Fruit fly (Drosophila melanogaster) whole organism, embryonic: ENCODE measurements around the gene CG43255.

Experiments
- ATbp ChIP-seq: fragments of 200-800 bp; sonication (Bioruptor generic); optimal IDR thresholded peaks from 2 replicates; lab custom pipeline; 2017; ENCODE audit warnings: missing biosample characterization, mild to moderate bottlenecking, missing genetic modification characterization, missing genetic modification reagents
- Atf-2 ChIP-seq: fragments of 200-800 bp; sonication (Bioruptor generic); optimal IDR thresholded peaks from 2 replicates; lab custom pipeline; 2016; ENCODE audit warnings: missing biosample characterization, missing genetic modification characterization
- B-H2 ChIP-seq: fragments of 200-800 bp; sonication (Bioruptor generic); optimal IDR thresholded peaks from 2 replicates; lab custom pipeline; 2018; ENCODE audit warnings: missing biosample characterization, mild to moderate bottlenecking, missing genetic modification characterization
- Bdp1 ChIP-seq: fragments of 200-800 bp; sonication (Bioruptor generic); optimal IDR thresholded peaks from 3 replicates; lab custom pipeline; 2016; ENCODE audit warnings: missing biosample characterization, missing genetic modification characterization
- CG10209 ChIP-seq: fragments of 200-800 bp; sonication (Bioruptor generic); optimal IDR thresholded peaks from 3 replicates; lab custom pipeline; 2017; ENCODE audit warnings: missing biosample characterization, mild to moderate bottlenecking, missing genetic modification characterization, missing genetic modification reagents
- CG10565 ChIP-seq: fragments of 200-800 bp; sonication (Bioruptor generic); optimal IDR thresholded peaks from 3 replicates; lab custom pipeline; 2016; ENCODE audit warnings: missing biosample characterization, mild to moderate bottlenecking, missing genetic modification characterization
- CG11504 ChIP-seq: fragments of 200-800 bp; sonication (Bioruptor generic); optimal IDR thresholded peaks from 3 replicates; lab custom pipeline; 2019; ENCODE audit warnings: missing biosample characterization, mild to moderate bottlenecking, missing genetic modification characterization, moderate library complexity
- CG12391 ChIP-seq: fragments of 200-800 bp; sonication (Bioruptor generic); optimal IDR thresholded peaks from 3 replicates; lab custom pipeline; 2018; ENCODE audit warnings: missing biosample characterization, mild to moderate bottlenecking, missing genetic modification characterization, moderate library complexity
- CG13624 ChIP-seq: fragments of 200-800 bp; sonication (Bioruptor generic); optimal IDR thresholded peaks from 2 replicates; lab custom pipeline; 2016; ENCODE audit warnings: missing biosample characterization, missing genetic modification characterization
- CG14860 ChIP-seq: fragments of 200-800 bp; sonication (Bioruptor generic); IDR thresholded peaks from 3 replicates; pipeline ENCODE4 v1.3.6; 2022; ENCODE audit warnings: missing biosample characterization, missing genetic modification characterization; ENCODE audit not compliant: partially characterized antibody
- CG15011 ChIP-seq: fragments of 200-800 bp; sonication (Bioruptor generic); optimal IDR thresholded peaks from 3 replicates; lab custom pipeline; 2018; ENCODE audit warnings: missing biosample characterization, mild to moderate bottlenecking, missing genetic modification characterization
- CG17829 ChIP-seq: fragments of 200-800 bp; optimal IDR thresholded peaks from 2 replicates; lab custom pipeline; 2019; ENCODE audit warnings: missing biosample characterization, mild to moderate bottlenecking, missing genetic modification characterization, moderate library complexity
- CG1832 ChIP-seq: fragments of 200-800 bp; sonication (Bioruptor generic); optimal IDR thresholded peaks from 2 replicates; lab custom pipeline; 2017; ENCODE audit warnings: missing biosample characterization, mild to moderate bottlenecking, missing genetic modification characterization, inconsistent platforms
- CG2202 ChIP-seq: fragments of 200-800 bp; sonication (Bioruptor generic); optimal IDR thresholded peaks from 2 replicates; lab custom pipeline; 2018; ENCODE audit warnings: missing biosample characterization, mild to moderate bottlenecking, missing genetic modification characterization
- CG3065 ChIP-seq: fragments of 200-800 bp; sonication (Bioruptor generic); optimal IDR thresholded peaks from 2 replicates; lab custom pipeline; 2016; ENCODE audit warnings: missing biosample characterization, missing genetic modification characterization
- CG32772 ChIP-seq: fragments of 200-800 bp; sonication (Bioruptor generic); IDR thresholded peaks from 2 replicates; pipeline ENCODE4 v1.3.6; 2022; ENCODE audit warnings: missing biosample characterization, missing genetic modification characterization
- CG4404 ChIP-seq: fragments of 200-800 bp; sonication (Bioruptor generic); IDR thresholded peaks from 2 replicates; pipeline ENCODE4 v1.3.6; 2022; ENCODE audit warnings: missing biosample characterization, missing genetic modification characterization
- CG4424 ChIP-seq: fragments of 200-800 bp; sonication (Bioruptor generic); optimal IDR thresholded peaks from 3 replicates; lab custom pipeline; 2016; ENCODE audit warnings: missing biosample characterization, missing genetic modification characterization
- CG7928 ChIP-seq: fragments of 200-800 bp; sonication (Bioruptor generic); optimal IDR thresholded peaks from 2 replicates; lab custom pipeline; 2017; ENCODE audit warnings: missing biosample characterization, mild to moderate bottlenecking, missing genetic modification characterization
- CG9876 ChIP-seq: fragments of 200-800 bp; sonication (Bioruptor generic); optimal IDR thresholded peaks from 2 replicates; lab custom pipeline; 2016; ENCODE audit warnings: missing biosample characterization, missing genetic modification characterization
- Dek ChIP-seq: fragments of 200-800 bp; sonication (Bioruptor generic); optimal IDR thresholded peaks from 3 replicates; lab custom pipeline; 2019; ENCODE audit warnings: missing biosample characterization, mild to moderate bottlenecking, missing genetic modification characterization, moderate library complexity
- Hr78 ChIP-seq, 2 experiments: fragments of 200-800 bp in 1 of 2; fragments of >200 bp in 1 of 2; sonication (Bioruptor generic) in 1 of 2; optimal IDR thresholded peaks; 2 replicates each; lab custom pipeline; 2017 to 2019; ENCODE audit warnings: missing biosample characterization in 2 of 2, missing genetic modification characterization in 2 of 2, mild to moderate bottlenecking in 1 of 2, moderate library complexity in 1 of 2
- Nf-YB ChIP-seq: fragments of 200-800 bp; sonication (Bioruptor generic); optimal IDR thresholded peaks from 3 replicates; lab custom pipeline; 2019; ENCODE audit warnings: missing biosample characterization, mild to moderate bottlenecking, missing genetic modification characterization, moderate library complexity
- NfI ChIP-seq: fragments of 200-800 bp; sonication (Bioruptor generic); optimal IDR thresholded peaks from 3 replicates; lab custom pipeline; 2018; ENCODE audit warnings: missing biosample characterization, mild to moderate bottlenecking, missing genetic modification characterization, moderate library complexity
- Opbp ChIP-seq: fragments of 200-800 bp; sonication (Bioruptor generic); IDR thresholded peaks from 3 replicates; pipeline ENCODE4 v1.3.6; 2022; ENCODE audit warnings: missing biosample characterization, missing genetic modification characterization; ENCODE audit not compliant: partially characterized antibody
- Optix ChIP-seq: fragments of 200-800 bp; sonication (Bioruptor generic); IDR thresholded peaks from 3 replicates; pipeline ENCODE4 v1.3.6; 2022; ENCODE audit warnings: missing biosample characterization, missing genetic modification characterization
- Scr ChIP-seq: fragments of 200-800 bp; sonication (Bioruptor generic); IDR thresholded peaks from 2 replicates; pipeline ENCODE4 v1.3.6; 2022; ENCODE audit warnings: missing biosample characterization, missing genetic modification characterization; ENCODE audit not compliant: partially characterized antibody
- Side ChIP-seq: fragments of 200-800 bp; sonication (Bioruptor generic); optimal IDR thresholded peaks from 2 replicates; lab custom pipeline; 2016; ENCODE audit warnings: missing biosample characterization, missing genetic modification characterization
- Sox102F ChIP-seq: fragments of 200-800 bp; sonication (Bioruptor generic); optimal IDR thresholded peaks from 2 replicates; lab custom pipeline; 2018; ENCODE audit warnings: missing biosample characterization, mild to moderate bottlenecking, missing genetic modification characterization, moderate library complexity
- Ssrp ChIP-seq: fragments of 200-800 bp; sonication (Bioruptor generic); optimal IDR thresholded peaks from 2 replicates; lab custom pipeline; 2018; ENCODE audit warnings: missing biosample characterization, mild to moderate bottlenecking, missing genetic modification characterization, moderate library complexity
- ap ChIP-seq: fragments of 200-800 bp; sonication (Bioruptor generic); IDR thresholded peaks from 2 replicates; pipeline ENCODE4 v1.3.6; 2022; ENCODE audit warnings: missing biosample characterization, missing genetic modification characterization
- bcd ChIP-seq: fragments of 200-800 bp; sonication (Bioruptor generic); optimal IDR thresholded peaks from 2 replicates; lab custom pipeline; 2017; ENCODE audit warnings: missing biosample characterization, mild to moderate bottlenecking, missing genetic modification characterization
- emc ChIP-seq: fragments of 200-800 bp; sonication (Bioruptor generic); optimal IDR thresholded peaks from 2 replicates; lab custom pipeline; 2016; ENCODE audit warnings: missing biosample characterization, missing genetic modification characterization
- exex ChIP-seq: fragments of 200-800 bp; sonication (Bioruptor generic); optimal IDR thresholded peaks from 4 replicates; lab custom pipeline; 2018; ENCODE audit warnings: missing biosample characterization, mild to moderate bottlenecking, missing genetic modification characterization, moderate library complexity
- eyg ChIP-seq: fragments of 200-800 bp; sonication (Bioruptor generic); optimal IDR thresholded peaks from 3 replicates; lab custom pipeline; 2016; ENCODE audit warnings: missing biosample characterization, missing genetic modification characterization
- gcm2 ChIP-seq: fragments of 200-800 bp; sonication (Bioruptor generic); optimal IDR thresholded peaks from 2 replicates; lab custom pipeline; 2016; ENCODE audit warnings: missing biosample characterization, missing genetic modification characterization
- ham ChIP-seq: fragments of 200-800 bp; sonication (Bioruptor generic); IDR thresholded peaks from 2 replicates; pipeline ENCODE4 v1.3.6; 2022; ENCODE audit warnings: missing biosample characterization, missing genetic modification characterization
- inv ChIP-seq: fragments of 200-800 bp; sonication (Bioruptor generic); IDR thresholded peaks from 2 replicates; pipeline ENCODE4 v1.3.6; 2022; ENCODE audit warnings: missing biosample characterization, missing genetic modification characterization; ENCODE audit not compliant: partially characterized antibody
- lov ChIP-seq, 2 experiments: fragments of 200-800 bp in 1 of 2; fragments of >200 bp in 1 of 2; sonication (Bioruptor generic) in 1 of 2; IDR thresholded peaks in 1 of 2; optimal IDR thresholded peaks in 1 of 2; 2 replicates in 1 of 2; 3 replicates in 1 of 2; pipeline versions ENCODE4 v1.3.6 to Lab custom; 2017 to 2022; ENCODE audit warnings: missing biosample characterization in 1 of 2, missing genetic modification characterization in 1 of 2
- nerfin-1 ChIP-seq: fragments of 200-800 bp; sonication (Bioruptor generic); optimal IDR thresholded peaks from 3 replicates; lab custom pipeline; 2019; ENCODE audit warnings: missing biosample characterization, mild to moderate bottlenecking, missing genetic modification characterization, moderate library complexity
- nerfin-2 ChIP-seq: fragments of 200-800 bp; sonication (Bioruptor generic); IDR thresholded peaks from 2 replicates; pipeline ENCODE4 v1.3.6; 2022; ENCODE audit warnings: missing biosample characterization, missing genetic modification characterization; ENCODE audit not compliant: partially characterized antibody
- ranshi ChIP-seq: fragments of 200-800 bp; sonication (Bioruptor generic); IDR thresholded peaks from 2 replicates; pipeline ENCODE4 v1.3.6; 2022; ENCODE audit warnings: missing biosample characterization, missing genetic modification characterization
- sd ChIP-seq: fragments of 200-800 bp; sonication (Bioruptor generic); optimal IDR thresholded peaks from 3 replicates; lab custom pipeline; 2018; ENCODE audit warnings: missing biosample characterization, mild to moderate bottlenecking, missing genetic modification characterization, moderate library complexity
- seq ChIP-seq: fragments of 200-800 bp; sonication (Bioruptor generic); IDR thresholded peaks from 2 replicates; pipeline ENCODE4 v1.3.6; 2022; ENCODE audit warnings: missing biosample characterization, missing genetic modification characterization
- sima ChIP-seq: fragments of 200-800 bp; sonication (Bioruptor generic); optimal IDR thresholded peaks from 2 replicates; lab custom pipeline; 2016; ENCODE audit warnings: missing biosample characterization, missing genetic modification characterization
- slou ChIP-seq: fragments of 200-800 bp; sonication (Bioruptor generic); optimal IDR thresholded peaks from 3 replicates; lab custom pipeline; 2016; ENCODE audit warnings: missing biosample characterization, missing genetic modification characterization
- so ChIP-seq: fragments of 200-800 bp; sonication (Bioruptor generic); IDR thresholded peaks from 3 replicates; pipeline ENCODE4 v1.3.6; 2022; ENCODE audit warnings: missing biosample characterization, missing genetic modification characterization
- unc-4 ChIP-seq: fragments of 200-800 bp; sonication (Bioruptor generic); IDR thresholded peaks from 2 replicates; pipeline ENCODE4 v1.3.6; 2022; ENCODE audit warnings: missing biosample characterization, missing genetic modification characterization; ENCODE audit not compliant: partially characterized antibody
- vvl ChIP-seq: fragments of 200-800 bp; sonication (Bioruptor generic); IDR thresholded peaks from 2 replicates; pipeline ENCODE4 v1.3.6; 2022; ENCODE audit warnings: missing biosample characterization, missing genetic modification characterization

The CG43255 gene

dm6 chrX:8900094-8900493, 23.7 kb upstream of the CG43255 start, which contains the start of gene Uros1 (continued):
- peak; percentile 63; the same call in 1 of the 2 replicates for TF ChIP-seq CG32772 (GFP tag; lab: Robert Waterston, UW)
- peak; percentile 1 for TF ChIP-seq Bdp1 (GFP tag; lab: Kevin White, UChicago)
- TF ChIP-seq nerfin-2 (GFP tag; lab: Robert Waterston, UW): no peak
- peak; percentile 12 for TF ChIP-seq nerfin-1 (tag; lab: Kevin White, UChicago)
- no peak for TF ChIP-seq sd
- TF ChIP-seq lov (optimal IDR thresholded peaks at IDR 0.05; lab: Kevin White, UChicago): no peak
- TF ChIP-seq lov (GFP tag; IDR thresholded peaks at IDR 0.05; lab: Robert Waterston, UW): no peak
- no peak for TF ChIP-seq CG10209 (GFP tag; lab: Kevin White, UChicago)
- TF ChIP-seq gcm2: no peak
- no peak for TF ChIP-seq Nf-YB (GFP tag; lab: Kevin White, UChicago)
- TF ChIP-seq CG7928: no peak
- no peak for TF ChIP-seq Hr78 (GFP tag; optimal IDR thresholded peaks at IDR 0.05; lab: Kevin White, UChicago)
- no peak for TF ChIP-seq bcd
- TF ChIP-seq ap (GFP tag; lab: Robert Waterston, UW): no peak
- TF ChIP-seq ATbp (GFP tag; lab: Kevin White, UChicago): no peak

DNA sequence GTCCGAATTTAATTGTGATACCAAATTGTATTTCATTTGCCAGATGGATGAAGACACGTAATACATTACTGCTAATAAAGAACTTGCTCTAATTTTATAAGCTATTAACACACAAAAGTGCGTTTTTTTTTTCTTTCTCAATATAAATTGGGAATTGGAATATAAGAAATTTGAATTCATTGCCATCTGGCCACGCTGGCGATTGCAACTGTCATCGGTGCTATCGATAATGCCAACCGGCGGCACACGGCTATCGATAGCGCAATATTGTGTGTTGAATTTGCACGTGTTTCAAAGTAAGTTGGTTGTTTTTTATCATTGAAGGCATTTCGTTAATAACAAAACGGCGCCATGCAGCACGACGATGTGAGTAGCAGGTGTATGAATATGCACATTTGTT, 22.3 kb upstream of the CG43255 start, which contains the start of gene Rbm13:
Gene Rbm13 (plus strand): TSS at position 253 of the 400 bp plus-strand sequence.
- TF ChIP-seq emc (GFP tag; lab: Kevin White, UChicago): no peak
- no peak for TF ChIP-seq sima (GFP tag; lab: Kevin White, UChicago)
- no peak for TF ChIP-seq CG11504
- TF ChIP-seq CG10565 (GFP tag; lab: Kevin White, UChicago): no peak
- no peak for TF ChIP-seq Optix
- no peak for TF ChIP-seq CG9876
- TF ChIP-seq Sox102F (GFP tag; lab: Kevin White, UChicago): no peak
- no peak for TF ChIP-seq B-H2 (GFP tag; lab: Kevin White, UChicago)
- no peak for TF ChIP-seq CG4404 (GFP tag; lab: Robert Waterston, UW)
- TF ChIP-seq ranshi (GFP tag; lab: Robert Waterston, UW): no peak
- TF ChIP-seq CG14860 (GFP tag; lab: Robert Waterston, UW): peak; percentile 16; the same call in 1 of the 3 replicates
- peak; percentile 72 for TF ChIP-seq unc-4 (GFP tag; lab: Robert Waterston, UW)
- TF ChIP-seq Bdp1 (GFP tag; lab: Kevin White, UChicago): no peak
- TF ChIP-seq CG17829 (tag; lab: Kevin White, UChicago): no peak
- no peak for TF ChIP-seq CG13624
- no peak for TF ChIP-seq NfI (GFP tag; lab: Kevin White, UChicago)
- TF ChIP-seq CG15011 (GFP tag; lab: Kevin White, UChicago): no peak
- no peak for TF ChIP-seq Side (GFP tag; lab: Kevin White, UChicago)
- no peak for TF ChIP-seq CG12391 (tag; lab: Kevin White, UChicago)
- TF ChIP-seq CG2202 (tag; lab: Kevin White, UChicago): no peak
- TF ChIP-seq inv: peak; percentile 30; the same call in 1 of the 2 replicates
- TF ChIP-seq Dek (tag; lab: Kevin White, UChicago): no peak
- TF ChIP-seq Scr (GFP tag; lab: Robert Waterston, UW): peak; percentile 69
- TF ChIP-seq ham (GFP tag; lab: Robert Waterston, UW): no peak
- no peak for TF ChIP-seq CG3065 (GFP tag; lab: Kevin White, UChicago)
- no peak for TF ChIP-seq CG4424 (GFP tag; lab: Kevin White, UChicago)
- TF ChIP-seq eyg (GFP tag; lab: Kevin White, UChicago): no peak
- no peak for TF ChIP-seq so
- TF ChIP-seq Atf-2: no peak
- no peak for TF ChIP-seq slou (GFP tag; lab: Kevin White, UChicago)
- TF ChIP-seq CG1832: no peak
- TF ChIP-seq vvl: no peak
- TF ChIP-seq seq (GFP tag; lab: Robert Waterston, UW): no peak
- peak; percentile 46; the same call in 1 of the 3 replicates for TF ChIP-seq Opbp
- TF ChIP-seq exex (tag; lab: Kevin White, UChicago): no peak
- no peak for TF ChIP-seq Ssrp (tag; lab: Kevin White, UChicago)
